Worm (Caenorhabditis elegans): ENCODE results near the gene aakg-5.

DNA sequence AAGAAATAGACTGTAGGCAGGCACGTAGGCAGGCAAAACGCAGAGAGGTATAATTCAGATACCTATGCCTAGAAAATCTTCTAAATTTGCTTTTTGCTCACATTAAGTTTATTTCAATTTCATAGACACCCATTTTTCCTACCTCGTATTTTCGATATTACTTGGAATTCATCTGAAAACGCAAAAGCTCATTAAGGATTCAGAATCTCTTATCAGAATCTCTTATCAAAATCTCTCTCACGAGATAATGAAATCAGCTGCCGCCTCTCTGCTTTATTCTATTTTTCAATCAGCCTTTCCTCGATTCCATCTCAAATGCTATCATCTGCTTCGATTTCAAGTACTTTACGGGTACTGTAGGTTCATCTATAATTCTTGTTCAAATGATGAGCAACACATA lies 23.1 kb downstream of the aakg-5 start:
- no peak for TF ChIP-seq ztf-23 (GFP tag; IDR thresholded peaks at IDR 0.05)
- no peak for TF ChIP-seq T22C8.4 (GFP tag; IDR thresholded peaks at IDR 0.05)
- no peak for TF ChIP-seq flt-1 (GFP tag; IDR thresholded peaks at IDR 0.05)
- TF ChIP-seq tab-1 (GFP tag; IDR thresholded peaks at IDR 0.05) = no peak
- TF ChIP-seq med-1 (GFP tag; optimal IDR thresholded peaks at IDR 0.05; ENCODE audit: insufficient read depth) = no peak
- TF ChIP-seq klf-2 (GFP tag; conservative IDR thresholded peaks at IDR 0.05) = no peak
- no peak for TF ChIP-seq cog-1 (tag; optimal IDR thresholded peaks at IDR 0.05)

Data from whole organism, midembryonic.